Fruit fly (Drosophila melanogaster): ENCODE results near the gene CG9917.

dm6 chrX:16331562-16332233 lies 8.7 kb upstream of the CG9917 start:
- TF ChIP-seq sima (GFP tag; optimal IDR thresholded peaks at IDR 0.05) (no peak), cas (GFP tag; IDR thresholded peaks at IDR 0.05) (no peak)
